Worm (Caenorhabditis elegans) whole organism, mixed stage, embryonic: ENCODE data around the gene prx-5.

ENCODE experiments used
- elt-3 ChIP-seq: fragments of 150-350 bp; optimal IDR thresholded peaks from 2 replicates; lab custom pipeline; 2014; ENCODE audit warnings: missing biosample characterization, missing genetic modification characterization
- ham-2 ChIP-seq: fragments of 200-800 bp; sonication (Bioruptor generic); optimal IDR thresholded peaks from 2 replicates; lab custom pipeline; 2018; ENCODE audit warnings: mild to moderate bottlenecking, missing genetic modification characterization, missing compliant biosample characterization
- lsy-2 ChIP-seq: fragments of 150-350 bp; optimal IDR thresholded peaks from 2 replicates; lab custom pipeline; 2014; ENCODE audit warnings: missing biosample characterization, missing genetic modification characterization
- mep-1 ChIP-seq: fragments of 150-350 bp; optimal IDR thresholded peaks from 2 replicates; lab custom pipeline; 2017; ENCODE audit warnings: missing biosample characterization, missing genetic modification reagents, missing genetic modification characterization, inconsistent platforms
- nhr-12 ChIP-seq: fragments of 150-350 bp; optimal IDR thresholded peaks from 2 replicates; lab custom pipeline; 2014; ENCODE audit warnings: missing biosample characterization, missing genetic modification characterization
- unc-39 ChIP-seq: fragments of 150-350 bp; optimal IDR thresholded peaks from 2 replicates; lab custom pipeline; 2014; ENCODE audit warnings: missing biosample characterization, missing genetic modification characterization
- unc-62 ChIP-seq: fragments of 150-350 bp; optimal IDR thresholded peaks from 2 replicates; lab custom pipeline; 2014; ENCODE audit warnings: missing biosample characterization, missing genetic modification reagents, missing genetic modification characterization
- zip-8 ChIP-seq: fragments of 150-350 bp; optimal IDR thresholded peaks from 2 replicates; lab custom pipeline; 2014; ENCODE audit warnings: missing biosample characterization, missing genetic modification characterization
- ztf-11 ChIP-seq: fragments of 150-350 bp; optimal IDR thresholded peaks from 2 replicates; lab custom pipeline; 2014; ENCODE audit warnings: missing biosample characterization, missing genetic modification characterization

ce11 chrII:8749084-8749483 lies 44.5 kb downstream of the prx-5 start:
- TF ChIP-seq elt-3 (tag; lab: Kevin White, UChicago) = no peak
- TF ChIP-seq zip-8 = no peak
- no peak for TF ChIP-seq mep-1
- no peak for TF ChIP-seq unc-39
- no peak for TF ChIP-seq ztf-11 (tag; lab: Kevin White, UChicago)
- TF ChIP-seq ham-2 (GFP tag; lab: Kevin White, UChicago) = peak; percentile 80
- no peak for TF ChIP-seq nhr-12 (tag; lab: Kevin White, UChicago)
- TF ChIP-seq unc-62 (GFP tag; lab: Kevin White, UChicago) = no peak
- TF ChIP-seq lsy-2 (tag; lab: Kevin White, UChicago) = no peak
